Fruit fly (Drosophila melanogaster): ENCODE measurements around the gene CG42264.

The CG42264 gene

DNA sequence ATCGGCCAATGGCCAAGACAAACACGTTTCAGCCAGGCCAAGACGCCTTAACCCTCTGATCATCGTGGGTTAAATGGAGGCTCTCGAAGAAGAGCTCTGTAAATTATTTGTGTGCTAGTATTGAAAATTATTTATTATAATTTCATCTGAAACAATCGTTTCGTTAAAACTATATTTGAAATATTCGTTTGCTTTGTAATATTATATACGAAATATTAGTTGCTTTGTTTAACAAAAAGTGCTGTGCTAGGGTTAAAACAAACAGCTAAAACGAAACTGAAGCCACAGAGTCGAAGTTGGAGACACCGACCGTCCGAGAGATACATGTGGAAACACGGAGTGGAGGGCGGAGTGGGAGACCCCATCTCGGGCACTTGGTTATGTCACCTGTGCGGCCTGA, 10.1 kb upstream of the CG42264 start (continued):
- TF ChIP-seq trh (GFP tag; optimal IDR thresholded peaks at IDR 0.05) (no peak), twi (tag; optimal IDR thresholded peaks at IDR 0.05) (no peak), grau (tag; optimal IDR thresholded peaks at IDR 0.05) (peak; percentile 54), slbo (GFP tag; IDR thresholded peaks at IDR 0.05) (no peak), Ravus (GFP tag; IDR thresholded peaks at IDR 0.05) (no peak), chif (GFP tag; optimal IDR thresholded peaks at IDR 0.05) (no peak), row (GFP tag; IDR thresholded peaks at IDR 0.05) (no peak), Abd-B (GFP tag; optimal IDR thresholded peaks at IDR 0.05) (no peak), NfI (GFP tag; optimal IDR thresholded peaks at IDR 0.05) (no peak), NC2α (GFP tag; optimal IDR thresholded peaks at IDR 0.05) (no peak), Fer2 (tag; optimal IDR thresholded peaks at IDR 0.05) (no peak), Eip74EF (GFP tag; optimal IDR thresholded peaks at IDR 0.05) (no peak), CG10543 (GFP tag; optimal IDR thresholded peaks at IDR 0.05) (no peak), Vsx1 (GFP tag; optimal IDR thresholded peaks at IDR 0.05) (no peak), lbe (GFP tag; optimal IDR thresholded peaks at IDR 0.05) (peak; percentile 68), CG12104 (GFP tag; optimal IDR thresholded peaks at IDR 0.05) (no peak), CG9797 (GFP tag; optimal IDR thresholded peaks at IDR 0.05) (no peak), CG31224 (GFP tag; IDR thresholded peaks at IDR 0.05) (no peak), seq (GFP tag; IDR thresholded peaks at IDR 0.05) (0 out of 2 replicates have a peak, but pooled peaks have one; percentile 37), Awh (GFP tag; IDR thresholded peaks at IDR 0.05) (no peak), Asciz (GFP tag; optimal IDR thresholded peaks at IDR 0.05) (no peak), Dek (tag; optimal IDR thresholded peaks at IDR 0.05) (peak; percentile 16), Lpt (GFP tag; optimal IDR thresholded peaks at IDR 0.05) (no peak), psq (GFP tag; optimal IDR thresholded peaks at IDR 0.05) (no peak), H15 (GFP tag; IDR thresholded peaks at IDR 0.05) (no peak), Dref (GFP tag; IDR thresholded peaks at IDR 0.05) (no peak), Meics (GFP tag; optimal IDR thresholded peaks at IDR 0.05) (no peak), abd-A (tag; optimal IDR thresholded peaks at IDR 0.05) (no peak), tup (GFP tag; optimal IDR thresholded peaks at IDR 0.05) (no peak), danr (GFP tag; IDR thresholded peaks at IDR 0.05) (no peak), Sry-β (GFP tag; optimal IDR thresholded peaks at IDR 0.05) (no peak), CG4617 (GFP tag; optimal IDR thresholded peaks at IDR 0.05; ENCODE audit: borderline replicate concordance) (no peak), mld (GFP tag; IDR thresholded peaks at IDR 0.05; ENCODE audit: partially characterized antibody) (no peak), mam (GFP tag; optimal IDR thresholded peaks at IDR 0.05) (no peak), prd (optimal IDR thresholded peaks at IDR 0.05) (no peak), prd (GFP tag; IDR thresholded peaks at IDR 0.05) (peak; percentile 26; the same call in 1 of the 3 replicates), CG17912 (GFP tag; optimal IDR thresholded peaks at IDR 0.05) (no peak), caup (GFP tag; optimal IDR thresholded peaks at IDR 0.05; ENCODE audit: severe bottlenecking) (no peak), CG31388 (GFP tag; optimal IDR thresholded peaks at IDR 0.05) (no peak), Lhr (GFP tag; optimal IDR thresholded peaks at IDR 0.05) (no peak), CG17829 (tag; optimal IDR thresholded peaks at IDR 0.05) (no peak), CG2889 (GFP tag; IDR thresholded peaks at IDR 0.05) (no peak), dm (GFP tag; optimal IDR thresholded peaks at IDR 0.05) (no peak), h (optimal IDR thresholded peaks at IDR 0.05) (no peak), NFAT (GFP tag; IDR thresholded peaks at IDR 0.05) (no peak), Mad (GFP tag; optimal IDR thresholded peaks at IDR 0.05) (no peak), ase (GFP tag; IDR thresholded peaks at IDR 0.05) (no peak), wdn (GFP tag; IDR thresholded peaks at IDR 0.05) (no peak), esg (GFP tag; conservative IDR thresholded peaks at IDR 0.05) (no peak), NK7.1 (GFP tag; optimal IDR thresholded peaks at IDR 0.05) (no peak), CG6765 (GFP tag; optimal IDR thresholded peaks at IDR 0.05) (no peak), zf30C (GFP tag; optimal IDR thresholded peaks at IDR 0.05) (no peak)
